Worm (Caenorhabditis elegans) whole organism, young adult: Measurements from ENCODE around the gene sri-28.
"Not testable (repeated sequence)": the region's sequence is repeated elsewhere in the genome, so short reads cannot be mapped to it uniquely, and the experiment has no call there.

ENCODE experiments used
- B0019.2 ChIP-seq: fragments of 200-800 bp; sonication (Bioruptor generic); conservative IDR thresholded peaks from 2 replicates; pipeline ENCODE4 v1.3.6; 2022; ENCODE audit warnings: missing genetic modification reagents, missing genetic modification characterization, missing compliant biosample characterization
- B0336.3 ChIP-seq: fragments of 200-800 bp; sonication (Bioruptor generic); IDR thresholded peaks from 2 replicates; pipeline ENCODE4 v1.3.6; 2022; ENCODE audit warnings: missing genetic modification characterization, missing compliant biosample characterization
- C06A6.2 ChIP-seq: fragments of 200-800 bp; sonication (Bioruptor generic); conservative IDR thresholded peaks from 2 replicates; pipeline ENCODE4 v1.3.6; 2022; ENCODE audit warnings: missing genetic modification characterization, missing compliant biosample characterization
- F22D6.2 ChIP-seq: sonication (generic microtip); optimal IDR thresholded peaks from 2 replicates; lab custom pipeline; 2016; ENCODE audit warnings: mild to moderate bottlenecking, missing genetic modification characterization, missing compliant biosample characterization
- F37B4.10 ChIP-seq: fragments of 200-800 bp; sonication (Bioruptor generic); IDR thresholded peaks from 2 replicates; pipeline ENCODE4 v1.3.6; 2022; ENCODE audit warnings: missing genetic modification characterization, missing compliant biosample characterization
- Y79H2A.3 ChIP-seq: fragments of 200-800 bp; sonication (Bioruptor generic); conservative IDR thresholded peaks from 2 replicates; pipeline ENCODE4 v1.3.6; 2022; ENCODE audit warnings: missing genetic modification reagents, missing genetic modification characterization, missing compliant biosample characterization
- Y95B8A.8 ChIP-seq: fragments of 200-800 bp; sonication (Bioruptor generic); IDR thresholded peaks from 2 replicates; pipeline ENCODE4 v1.3.6; 2022; ENCODE audit warnings: missing genetic modification reagents, missing genetic modification characterization, missing compliant biosample characterization
- ZK185.1 ChIP-seq: sonication (generic microtip); optimal IDR thresholded peaks from 2 replicates; lab custom pipeline; 2016; ENCODE audit warnings: mild to moderate bottlenecking, missing genetic modification characterization, missing compliant biosample characterization; ENCODE audit not compliant: poor library complexity, severe bottlenecking
- athp-1 ChIP-seq: sonication (generic microtip); optimal IDR thresholded peaks from 2 replicates; lab custom pipeline; 2017; ENCODE audit warnings: mild to moderate bottlenecking, missing genetic modification characterization, missing compliant biosample characterization
- attf-5 ChIP-seq: fragments of 200-800 bp; sonication (Bioruptor generic); optimal IDR thresholded peaks from 2 replicates; lab custom pipeline; 2018; ENCODE audit warnings: mild to moderate bottlenecking, missing genetic modification characterization, missing compliant biosample characterization
- cebp-1 ChIP-seq, 2 experiments: fragments of 200-800 bp in 1 of 2; sonication (Bioruptor generic) in 1 of 2; sonication (generic microtip) in 1 of 2; IDR thresholded peaks in 1 of 2; optimal IDR thresholded peaks in 1 of 2; 2 replicates each; pipeline versions ENCODE4 v1.3.6 to Lab custom; 2017 to 2022; ENCODE audit warnings: missing compliant biosample characterization in 2 of 2, missing genetic modification characterization in 2 of 2, mild to moderate bottlenecking in 1 of 2, missing genetic modification reagents in 1 of 2, moderate library complexity in 1 of 2
- ceh-100 ChIP-seq: fragments of 200-800 bp; sonication (Bioruptor generic); IDR thresholded peaks from 2 replicates; pipeline ENCODE4 v1.3.6; 2022; ENCODE audit warnings: missing genetic modification reagents, missing genetic modification characterization, missing compliant biosample characterization
- ceh-27 ChIP-seq: fragments of 200-800 bp; sonication (Bioruptor generic); optimal IDR thresholded peaks from 2 replicates; lab custom pipeline; 2018; ENCODE audit warnings: mild to moderate bottlenecking, missing genetic modification characterization, moderate library complexity, missing compliant biosample characterization
- ceh-58 ChIP-seq: fragments of 200-800 bp; sonication (Bioruptor generic); IDR thresholded peaks from 2 replicates; pipeline ENCODE4 v1.3.6; 2022; ENCODE audit warnings: missing genetic modification characterization, missing compliant biosample characterization
- egl-44 ChIP-seq: fragments of 200-800 bp; sonication (Bioruptor generic); IDR thresholded peaks from 2 replicates; pipeline ENCODE4 v1.3.6; 2022; ENCODE audit warnings: missing genetic modification reagents, missing genetic modification characterization, missing compliant biosample characterization
- ekl-4 ChIP-seq: fragments of 200-800 bp; sonication (Bioruptor generic); IDR thresholded peaks from 2 replicates; pipeline ENCODE4 v1.3.6; 2022; ENCODE audit warnings: missing genetic modification reagents, missing genetic modification characterization, missing compliant biosample characterization
- ets-4 ChIP-seq: fragments of 200-800 bp; sonication (Bioruptor generic); optimal IDR thresholded peaks from 2 replicates; lab custom pipeline; 2018; ENCODE audit warnings: mild to moderate bottlenecking, missing genetic modification characterization, missing compliant biosample characterization
- gei-17 ChIP-seq: fragments of 200-800 bp; sonication (Bioruptor generic); optimal IDR thresholded peaks from 2 replicates; lab custom pipeline; 2018; ENCODE audit warnings: mild to moderate bottlenecking, missing genetic modification characterization, missing compliant biosample characterization
- let-526 ChIP-seq: fragments of 200-800 bp; sonication (Bioruptor generic); IDR thresholded peaks from 2 replicates; pipeline ENCODE4 v1.3.6; 2022; ENCODE audit warnings: missing genetic modification reagents, missing genetic modification characterization, missing compliant biosample characterization
- lin-40 ChIP-seq: sonication (generic microtip); optimal IDR thresholded peaks from 2 replicates; lab custom pipeline; 2016; ENCODE audit warnings: missing genetic modification characterization, mild to moderate bottlenecking, missing compliant biosample characterization, missing genotype, missing genetic modification reagents
- madf-8 ChIP-seq: fragments of 200-800 bp; sonication (Bioruptor generic); conservative IDR thresholded peaks from 2 replicates; pipeline ENCODE4 v1.3.6; 2022; ENCODE audit warnings: missing genetic modification reagents, missing genetic modification characterization, missing compliant biosample characterization
- mcd-1 ChIP-seq: fragments of 200-800 bp; sonication (Bioruptor generic); IDR thresholded peaks from 2 replicates; pipeline ENCODE4 v1.3.6; 2022; ENCODE audit warnings: missing genetic modification reagents, missing genetic modification characterization, missing compliant biosample characterization
- mes-4 ChIP-seq: sonication (generic microtip); optimal IDR thresholded peaks from 2 replicates; lab custom pipeline; 2016; ENCODE audit warnings: missing genotype, missing genetic modification characterization, missing compliant biosample characterization
- nfya-1 ChIP-seq: sonication (generic microtip); optimal IDR thresholded peaks from 2 replicates; lab custom pipeline; 2017; ENCODE audit warnings: antibody characterized with exemption, missing compliant biosample characterization, missing genetic modification characterization, borderline replicate concordance; ENCODE audit not compliant: insufficient read depth
- repo-1 ChIP-seq: sonication (generic microtip); optimal IDR thresholded peaks from 2 replicates; lab custom pipeline; 2017; ENCODE audit warnings: mild to moderate bottlenecking, missing genetic modification characterization, missing compliant biosample characterization
- snpc-4 ChIP-seq, 5 experiments: fragments of 150-350 bp in 1 of 5; sonication (generic microtip) in 4 of 5; optimal IDR thresholded peaks; 2 replicates each; lab custom pipeline; 2014 to 2018; ENCODE audit warnings: missing genetic modification characterization in 5 of 5, missing biosample characterization in 3 of 5, antibody characterized with exemption in 2 of 5, mild to moderate bottlenecking in 2 of 5, missing compliant biosample characterization in 2 of 5, missing genotype in 2 of 5, moderate library complexity in 2 of 5, missing genetic modification reagents in 1 of 5
- zfh-2 ChIP-seq: fragments of 200-800 bp; sonication (Bioruptor generic); conservative IDR thresholded peaks from 2 replicates; pipeline ENCODE4 v1.3.6; 2022; ENCODE audit warnings: missing genetic modification reagents, missing genetic modification characterization, missing compliant biosample characterization
- ztf-18 ChIP-seq: sonication (generic microtip); optimal IDR thresholded peaks from 2 replicates; lab custom pipeline; 2016; ENCODE audit warnings: missing genotype, mild to moderate bottlenecking, missing genetic modification characterization, missing compliant biosample characterization
- ztf-26 ChIP-seq: sonication (generic microtip); optimal IDR thresholded peaks from 2 replicates; lab custom pipeline; 2017; ENCODE audit warnings: missing genetic modification characterization, missing compliant biosample characterization
- ztf-28 ChIP-seq: fragments of 200-800 bp; sonication (Bioruptor generic); IDR thresholded peaks from 2 replicates; pipeline ENCODE4 v1.3.6; 2022; ENCODE audit warnings: missing genetic modification reagents, missing genetic modification characterization, missing compliant biosample characterization
- ztf-3 ChIP-seq: fragments of 200-800 bp; sonication (Bioruptor generic); optimal IDR thresholded peaks from 2 replicates; lab custom pipeline; 2018; ENCODE audit warnings: mild to moderate bottlenecking, missing genetic modification characterization, missing compliant biosample characterization

sri-28 gene

ce11 chrII:3032480-3032879, 16.0 kb upstream of the sri-28 start, which contains the start of gene B0454.6:
TSS of gene B0454.6 (plus strand) at chrII:3032780.
- TF ChIP-seq ceh-27; ceh-58; B0336.3 (GFP tag; lab: Robert Waterston, UW): not testable (repeated sequence)

ce11 chrII:3034914-3035313, 13.6 kb upstream of the sri-28 start:
- TF ChIP-seq Y79H2A.3 (GFP tag; lab: Robert Waterston, UW), result no peak
- peak; percentile 68 for TF ChIP-seq zfh-2 (GFP tag; lab: Robert Waterston, UW)

- TF ChIP-seq zfh-2 (GFP tag; lab: Robert Waterston, UW) (no peak), attf-5 (peak; percentile 5), ztf-26 (peak; percentile 80), ekl-4 (GFP tag; lab: Robert Waterston, UW) (no peak), gei-17 (GFP tag; lab: Kevin White, UChicago) (peak; percentile 9), B0019.2 (GFP tag; lab: Robert Waterston, UW) (no peak), egl-44 (GFP tag; lab: Robert Waterston, UW) (no peak), let-526 (GFP tag; lab: Robert Waterston, UW) (no peak), lin-40 (tag; lab: Kevin White, UChicago) (peak; percentile 30), repo-1 (no peak), Y95B8A.8 (GFP tag; lab: Robert Waterston, UW) (0 out of 2 replicates have a peak, but pooled peaks have one; percentile 14), mcd-1 (GFP tag; lab: Robert Waterston, UW) (peak; percentile 41), ceh-100 (no peak), nfya-1 (no peak), cebp-1 (GFP tag; IDR thresholded peaks at IDR 0.05; lab: Robert Waterston, UW) (no peak), cebp-1 (tag; optimal IDR thresholded peaks at IDR 0.05; lab: Kevin White, UChicago) (peak; percentile 9), F22D6.2 (tag; lab: Kevin White, UChicago) (no peak), ztf-18 (peak; percentile 89), athp-1 (tag; lab: Kevin White, UChicago) (no peak)
These were observed 12.1 kb upstream of the sri-28 start for ce11 chrII:3036344-3036743.

ce11 chrII:3038453-3038909, 10.0 kb upstream of the sri-28 start, which contains the start of the genes B0454.26 and B0454.5:
TSS of gene B0454.26 (minus strand) at chrII:3038553.
TSS of gene B0454.5 (plus strand) at chrII:3038859.
- TF ChIP-seq madf-8 (no peak), ztf-18 (peak; percentile 28), nfya-1 (no peak), C06A6.2 (GFP tag; lab: Robert Waterston, UW) (no peak), ets-4 (GFP tag; lab: Kevin White, UChicago) (no peak), ztf-28 (GFP tag; lab: Robert Waterston, UW) (no peak), snpc-4 (GFP tag; optimal IDR thresholded peaks at IDR 0.05; lab: Kevin White, UChicago) (no peak), snpc-4 (tag; optimal IDR thresholded peaks at IDR 0.05; lab: Kevin White, UChicago) (no peak), ZK185.1 (tag; lab: Kevin White, UChicago) (no peak), egl-44 (GFP tag; lab: Robert Waterston, UW) (no peak), F37B4.10 (0 out of 2 replicates have a peak, but pooled peaks have one; percentile 50), mes-4 (tag; lab: Kevin White, UChicago) (no peak)

- TF ChIP-seq ztf-3 (GFP tag; lab: Kevin White, UChicago) (no peak), F37B4.10 (no peak)
- TF ChIP-seq, all 124 proteins: peak for 0
These were observed 5.1 kb upstream of the sri-28 start, which contains the start of gene B0454.8 for ce11 chrII:3043358-3043757. TSS of gene B0454.8 (minus strand) at chrII:3043458.
